Fruit fly (Drosophila melanogaster) Kc167 (cell line): Measurements from ENCODE around the gene CG3505.

Source experiments
- Myc ChIP-seq: fragments of >200 bp; optimal IDR thresholded peaks from 2 replicates; lab custom pipeline; 2017; ENCODE audit warnings: missing external identifiers
- Sin3A ChIP-seq: fragments of >200 bp; optimal IDR thresholded peaks from 2 replicates; lab custom pipeline; 2018; ENCODE audit warnings: missing external identifiers
- h ChIP-seq: fragments of >200 bp; optimal IDR thresholded peaks from 3 replicates; lab custom pipeline; 2018; ENCODE audit warnings: missing external identifiers
- insv ChIP-seq: fragments of >200 bp; optimal IDR thresholded peaks from 3 replicates; lab custom pipeline; 2018; ENCODE audit warnings: missing external identifiers
- psq ChIP-seq: fragments of >200 bp; optimal IDR thresholded peaks from 2 replicates; lab custom pipeline; 2017; ENCODE audit warnings: missing external identifiers
- ttk ChIP-seq: sonication (Bioruptor generic); optimal IDR thresholded peaks from 2 replicates; lab custom pipeline; 2017; ENCODE audit warnings: missing external identifiers

Gene CG3505

DNA sequence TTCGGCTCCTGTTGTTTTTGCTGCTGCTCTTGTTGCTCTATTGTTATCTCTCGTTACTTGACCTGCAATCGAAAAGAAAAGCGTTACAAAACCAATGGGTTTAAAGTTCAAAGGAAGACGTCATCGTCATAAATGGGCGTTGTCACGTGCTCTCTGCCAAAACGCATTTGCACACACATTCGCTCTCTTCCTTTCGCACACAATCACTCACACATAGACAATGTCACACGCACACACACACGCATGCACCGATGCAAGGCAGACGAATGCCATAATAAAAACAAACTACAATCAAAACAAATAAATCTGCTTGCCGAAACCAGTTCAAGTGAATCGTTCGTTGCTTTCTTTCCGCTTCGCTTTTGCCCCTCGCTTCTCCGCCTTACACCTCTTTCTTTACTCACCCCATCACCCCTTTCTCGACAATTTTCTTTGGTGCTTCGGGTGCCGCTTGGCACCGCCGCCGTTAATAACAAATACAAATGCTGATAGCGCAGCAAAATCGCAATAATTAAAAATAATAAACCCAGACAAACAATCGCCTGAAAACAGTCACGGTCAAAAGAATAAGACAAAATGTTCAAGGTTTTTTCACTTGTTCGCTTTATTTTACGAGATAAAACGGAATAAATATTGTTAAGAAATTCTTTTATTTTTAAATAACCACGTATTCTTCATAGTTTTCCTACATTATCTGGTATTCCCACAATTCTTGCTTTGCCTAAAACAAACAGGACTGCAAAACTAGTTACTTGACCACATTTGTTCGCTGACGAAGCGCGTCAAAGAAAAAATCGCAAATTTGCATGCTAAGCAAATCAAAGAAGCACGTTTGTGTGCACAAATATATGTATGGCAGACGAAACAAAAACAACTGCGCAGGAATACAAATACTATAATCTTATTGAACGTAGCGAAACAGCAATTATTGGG is 7.7 kb upstream of the CG3505 start:
- no peak for TF ChIP-seq ttk (lab: Kevin White, UChicago)
- TF ChIP-seq Myc (lab: Kevin White, UChicago) = no peak
- TF ChIP-seq psq (lab: Kevin White, UChicago) = no peak
- no peak for TF ChIP-seq h
- no peak for TF ChIP-seq Sin3A (lab: Kevin White, UChicago)

DNA sequence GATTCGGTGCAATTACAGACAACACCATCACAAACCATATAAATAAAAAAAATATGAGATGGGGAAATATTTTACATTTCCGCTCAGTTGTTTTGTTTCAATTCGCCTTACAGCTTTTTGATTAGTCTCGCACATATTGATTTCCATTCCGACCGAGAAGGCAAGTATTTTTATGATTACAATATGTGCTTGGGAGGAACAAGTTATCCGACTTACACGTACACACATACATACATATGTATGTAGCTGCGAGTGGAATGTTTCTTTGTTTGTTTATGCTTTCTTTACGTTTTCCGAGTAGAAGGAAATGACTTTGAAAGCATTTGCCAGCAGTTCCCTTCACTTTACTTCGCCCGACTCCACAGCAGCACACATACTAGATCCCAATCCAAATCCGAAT is 6.9 kb upstream of the CG3505 start:
- no peak for TF ChIP-seq psq (lab: Kevin White, UChicago)
- no peak for TF ChIP-seq ttk (lab: Kevin White, UChicago)
- TF ChIP-seq Myc (lab: Kevin White, UChicago) = no peak

DNA sequence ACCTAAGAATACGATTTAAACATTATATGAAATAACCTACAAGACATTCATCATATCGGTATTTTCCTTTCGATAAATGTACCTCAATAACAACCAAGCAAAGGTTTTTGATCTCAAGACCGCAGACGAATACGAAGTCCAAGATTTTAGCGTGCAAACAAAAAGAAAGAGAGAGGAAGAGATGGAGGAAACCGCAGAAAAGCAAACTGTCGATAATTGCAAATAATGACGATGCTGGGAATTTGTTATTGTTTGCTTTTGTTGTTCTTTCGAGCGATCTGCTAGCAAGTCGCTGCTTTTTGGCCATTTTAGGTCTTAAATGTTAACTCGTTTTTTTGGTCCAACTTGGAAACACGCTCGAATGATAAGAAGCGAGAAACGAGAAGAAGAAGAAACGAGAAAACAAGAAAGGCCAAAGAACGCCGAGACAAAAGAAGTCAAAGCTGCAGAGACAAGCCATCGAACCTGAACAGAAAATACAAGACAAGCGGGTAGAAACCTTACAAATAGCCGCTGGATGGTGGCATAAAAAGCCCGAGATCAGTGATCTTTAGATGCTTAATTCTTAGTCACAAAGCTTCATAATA is 6.1 kb upstream of the CG3505 start:
- TF ChIP-seq insv (lab: Kevin White, UChicago) = no peak
- TF ChIP-seq psq (lab: Kevin White, UChicago) = no peak
- TF ChIP-seq Myc (lab: Kevin White, UChicago) = no peak
- no peak for TF ChIP-seq ttk (lab: Kevin White, UChicago)
- no peak for TF ChIP-seq Sin3A (lab: Kevin White, UChicago)
- no peak for TF ChIP-seq h

DNA sequence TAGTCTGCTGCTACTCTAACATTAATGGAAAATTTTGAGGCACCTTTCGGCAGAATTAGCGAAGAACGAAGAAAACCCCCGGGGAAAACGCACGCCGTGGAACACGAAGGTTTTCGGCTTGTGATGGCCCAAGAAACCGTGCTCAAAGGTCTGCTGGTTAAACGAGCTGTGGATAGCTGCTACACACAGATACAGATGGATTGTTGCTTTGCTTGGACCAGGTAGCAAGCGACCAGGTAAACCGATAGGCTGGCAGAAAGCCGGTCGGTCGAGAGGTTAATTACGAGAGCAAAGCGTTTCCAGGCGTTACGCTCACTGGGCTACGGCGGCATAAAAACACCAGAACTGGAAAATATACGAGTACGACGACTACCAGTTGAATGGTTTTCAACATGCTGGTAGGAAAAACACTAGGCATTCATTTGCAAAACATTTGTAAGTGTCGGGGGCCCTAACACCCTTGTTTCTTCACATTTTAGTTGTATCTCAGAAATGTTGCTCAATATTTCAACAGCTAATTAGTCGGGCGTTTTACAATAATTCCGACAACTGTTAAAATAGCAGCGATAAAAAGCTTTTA is 4.9 kb upstream of the CG3505 start:
- TF ChIP-seq insv (lab: Kevin White, UChicago) (no peak), Myc (lab: Kevin White, UChicago) (no peak), psq (lab: Kevin White, UChicago) (no peak), Sin3A (lab: Kevin White, UChicago) (no peak), ttk (lab: Kevin White, UChicago) (no peak), h (no peak)

DNA sequence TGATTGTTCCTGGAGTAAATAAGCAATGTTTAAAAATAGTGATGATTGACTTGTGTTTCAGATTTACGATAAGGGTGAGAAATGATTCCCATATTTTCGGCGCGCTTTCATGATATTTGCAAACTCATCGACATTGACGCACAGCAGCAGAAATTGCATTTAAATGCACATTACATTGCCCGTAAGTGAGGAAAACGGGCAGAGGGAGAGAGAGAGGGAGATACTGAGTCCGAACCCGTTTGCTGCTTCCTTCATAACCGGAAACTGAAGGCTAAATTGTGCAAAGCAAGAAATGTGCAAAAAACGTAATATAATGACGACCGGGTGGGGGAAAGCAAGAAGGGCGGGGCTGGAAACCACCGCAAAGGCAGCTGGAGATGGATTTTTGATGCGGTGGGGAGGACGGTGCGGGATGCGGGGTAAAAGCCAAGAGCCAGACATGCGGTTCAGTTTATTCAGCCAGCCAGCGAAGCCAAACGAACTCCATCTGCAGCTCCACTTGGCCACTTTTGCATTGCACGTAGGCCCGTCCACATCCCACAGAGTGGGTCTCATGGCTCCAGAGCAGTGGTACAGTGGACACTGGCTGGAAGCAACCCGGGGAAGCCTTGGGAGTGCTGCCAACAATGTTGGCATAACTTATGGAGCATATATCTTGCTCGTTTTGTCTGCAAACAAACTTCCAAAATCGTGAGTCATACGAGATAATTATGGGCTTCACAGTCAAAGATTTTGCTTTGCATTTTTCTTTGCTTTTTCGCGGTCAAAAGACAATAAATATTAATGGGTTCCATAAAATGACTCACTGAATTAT is 4.0 kb upstream of the CG3505 start:
- TF ChIP-seq Sin3A (lab: Kevin White, UChicago) (no peak), Myc (lab: Kevin White, UChicago) (no peak), ttk (lab: Kevin White, UChicago) (no peak), h (no peak), insv (lab: Kevin White, UChicago) (no peak), psq (lab: Kevin White, UChicago) (no peak)

DNA sequence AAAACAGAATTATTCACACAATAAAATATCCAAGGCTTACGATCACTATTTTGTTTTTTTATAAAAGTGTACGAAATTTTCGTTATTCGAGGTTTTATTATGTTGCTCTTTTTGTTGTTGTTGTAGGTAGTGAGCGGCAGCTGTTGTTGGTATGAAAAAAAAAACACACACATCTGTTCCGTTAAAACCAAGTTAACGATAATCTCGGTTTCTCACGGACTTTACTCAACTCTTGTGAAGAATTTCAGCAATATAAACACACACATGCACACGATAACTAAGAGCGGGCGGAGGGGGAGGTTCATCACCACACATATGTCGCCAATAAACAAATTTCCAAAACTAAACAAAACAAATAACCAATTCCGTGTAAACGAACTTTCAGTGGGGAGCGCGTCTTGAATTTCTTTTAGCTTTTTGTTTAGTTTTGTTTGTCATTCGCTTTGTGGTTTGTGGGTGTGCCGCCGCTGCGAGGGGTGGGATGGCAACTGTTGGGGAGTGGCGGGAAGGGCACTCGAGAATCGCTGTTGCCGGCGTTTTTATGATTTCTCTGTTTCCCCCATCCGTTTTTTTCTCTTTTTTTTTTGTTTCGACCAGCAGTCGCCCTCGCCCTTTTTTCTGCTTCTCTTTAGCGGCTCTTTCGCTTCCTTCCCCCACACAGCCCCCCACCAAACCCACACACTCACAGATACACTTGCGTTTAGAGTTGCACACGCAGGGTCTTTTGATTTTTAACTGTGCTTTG is 2.8 kb upstream of the CG3505 start:
- no peak for TF ChIP-seq h

DNA sequence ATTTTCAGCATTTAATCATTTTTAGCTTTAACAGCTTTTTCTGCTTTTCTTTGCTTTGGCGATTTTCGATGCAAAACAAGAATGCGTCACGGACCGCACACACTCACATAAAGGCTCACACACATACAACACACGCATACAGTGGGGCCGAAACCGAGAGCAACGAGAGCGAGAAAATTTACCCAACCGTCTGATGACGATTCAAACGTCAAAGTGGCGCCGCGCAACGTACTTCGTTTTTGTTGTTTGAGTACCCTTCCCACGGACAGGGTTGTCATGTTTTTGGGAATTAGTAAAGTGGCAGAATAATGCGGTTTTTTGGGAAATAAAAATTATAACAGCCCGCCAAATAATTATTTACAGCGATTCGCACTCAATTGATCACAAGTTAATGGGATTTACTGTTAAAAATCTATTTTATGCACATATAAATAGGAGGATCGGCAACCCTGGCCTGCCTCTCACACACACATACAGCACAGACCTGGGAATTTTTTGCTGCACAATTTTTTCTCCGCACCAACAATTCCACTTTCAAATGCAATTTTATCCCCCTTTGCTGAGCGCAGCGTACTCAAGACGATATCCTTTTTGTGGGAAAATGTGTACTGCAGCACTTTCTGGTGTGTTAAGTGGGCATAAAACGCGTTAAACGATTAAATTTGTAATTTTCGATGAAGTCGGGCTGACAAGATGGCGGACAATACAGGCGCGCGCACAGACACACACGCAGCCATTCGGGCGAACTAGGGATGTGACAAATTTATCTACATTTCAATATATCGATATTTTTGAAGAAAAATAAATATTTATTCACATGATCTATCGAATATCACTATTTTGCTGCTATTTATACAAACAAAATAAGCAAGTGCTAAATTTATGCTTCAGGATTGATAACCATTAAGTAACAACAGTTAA is 2.0 kb upstream of the CG3505 start:
- TF ChIP-seq Myc (lab: Kevin White, UChicago) (no peak), Sin3A (lab: Kevin White, UChicago) (no peak), ttk (lab: Kevin White, UChicago) (no peak), insv (lab: Kevin White, UChicago) (no peak), h (no peak), psq (lab: Kevin White, UChicago) (no peak)

DNA sequence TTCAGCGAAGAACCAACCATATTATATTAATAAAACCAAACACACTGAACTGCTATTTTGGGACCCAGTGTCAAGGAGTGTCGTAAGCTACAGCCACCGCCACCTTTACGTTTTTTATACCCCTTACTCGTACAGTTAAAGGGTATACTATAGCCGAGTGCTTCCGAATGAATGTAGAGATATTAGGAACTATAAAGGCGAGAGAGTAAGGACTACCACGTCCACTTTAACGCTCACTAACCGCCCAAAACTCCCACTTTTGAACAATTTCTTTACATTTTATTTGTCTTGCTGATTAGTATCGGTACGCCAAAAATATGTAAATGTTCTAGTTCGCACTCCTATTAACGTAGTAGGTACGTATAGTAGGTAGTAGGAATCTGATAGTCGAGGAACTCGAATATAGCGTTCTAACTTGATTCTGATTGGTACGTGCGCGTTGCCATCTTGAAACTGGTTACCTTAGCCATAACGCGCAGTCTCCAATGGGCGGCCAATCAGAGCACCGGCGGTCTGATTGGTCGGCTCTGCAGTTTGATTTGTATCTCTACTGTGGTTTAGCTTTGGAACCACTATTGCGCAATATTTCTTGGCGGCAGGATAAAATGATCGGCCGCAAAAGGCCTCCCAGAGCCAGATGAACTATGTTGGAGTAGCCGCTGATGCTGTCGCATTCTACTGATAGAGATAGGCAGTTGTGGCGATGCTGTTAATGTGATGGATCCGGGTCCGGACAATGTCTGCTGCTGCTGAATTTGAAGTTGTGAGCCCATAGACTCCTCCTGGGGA is 1.1 kb upstream of the CG3505 start:
- TF ChIP-seq h (no peak), Sin3A (lab: Kevin White, UChicago) (no peak), Myc (lab: Kevin White, UChicago) (no peak), psq (lab: Kevin White, UChicago) (no peak), insv (lab: Kevin White, UChicago) (no peak), ttk (lab: Kevin White, UChicago) (no peak)

DNA sequence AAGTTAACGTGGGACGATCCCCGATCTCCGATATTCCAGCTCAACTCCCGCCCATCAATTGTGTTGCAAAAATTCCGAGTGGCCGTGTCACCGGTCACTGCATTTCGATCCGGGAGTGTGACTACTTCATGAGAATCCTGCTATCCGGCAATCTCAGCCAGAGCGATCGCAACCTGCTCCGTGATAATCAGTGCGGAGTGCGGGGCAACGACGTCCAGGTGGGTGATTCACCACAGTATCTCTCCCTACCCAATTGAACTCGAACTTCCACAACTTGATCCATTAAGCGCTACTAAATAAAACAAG is 311 bp downstream of the CG3505 start:
- no peak for TF ChIP-seq h
- no peak for TF ChIP-seq Myc (lab: Kevin White, UChicago)
- no peak for TF ChIP-seq psq (lab: Kevin White, UChicago)
- no peak for TF ChIP-seq ttk (lab: Kevin White, UChicago)
- no peak for TF ChIP-seq Sin3A (lab: Kevin White, UChicago)

DNA sequence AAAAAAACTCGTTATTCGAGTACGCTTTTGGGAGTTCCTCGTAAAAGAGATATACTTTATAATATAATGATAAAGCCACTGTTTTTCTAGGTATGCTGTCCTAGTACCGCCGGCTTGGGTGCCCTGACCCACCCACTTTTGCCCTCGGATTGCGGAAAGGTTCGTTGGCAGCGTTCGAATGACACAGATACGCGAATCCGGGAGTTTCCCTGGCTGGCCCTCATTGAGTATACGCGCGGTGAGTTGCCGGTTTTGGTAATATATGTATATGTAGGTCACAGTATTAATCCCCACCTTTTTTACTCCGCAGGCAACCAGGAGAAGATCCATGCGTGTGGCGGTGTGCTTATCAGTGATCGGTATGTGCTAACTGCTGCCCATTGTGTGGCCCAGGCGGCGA is 923 bp downstream of the CG3505 start:
- TF ChIP-seq Sin3A (lab: Kevin White, UChicago) (no peak), h (no peak), ttk (lab: Kevin White, UChicago) (no peak), Myc (lab: Kevin White, UChicago) (no peak), insv (lab: Kevin White, UChicago) (no peak), psq (lab: Kevin White, UChicago) (no peak)
